Fruit fly (Drosophila melanogaster) whole organism, embryonic: ENCODE data around the gene CG2059.
A peak's percentile ranks its signal among the peaks of the same experiment; 100 is the strongest.

Experiments used
- Atf6 ChIP-seq: fragments of 200-800 bp; sonication (Bioruptor generic); IDR thresholded peaks from 2 replicates; pipeline ENCODE4 v1.3.6; 2022; ENCODE audit warnings: missing biosample characterization, missing genetic modification characterization
- BEAF-32 ChIP-seq: fragments of 200-800 bp; sonication (Bioruptor generic); optimal IDR thresholded peaks from 3 replicates; lab custom pipeline; 2017; ENCODE audit warnings: missing biosample characterization, missing genetic modification characterization, mild to moderate bottlenecking, moderate library complexity, missing genetic modification reagents
- Bdp1 ChIP-seq: fragments of 200-800 bp; sonication (Bioruptor generic); optimal IDR thresholded peaks from 3 replicates; lab custom pipeline; 2016; ENCODE audit warnings: missing biosample characterization, missing genetic modification characterization
- CG10209 ChIP-seq: fragments of 200-800 bp; sonication (Bioruptor generic); optimal IDR thresholded peaks from 3 replicates; lab custom pipeline; 2017; ENCODE audit warnings: missing biosample characterization, mild to moderate bottlenecking, missing genetic modification characterization, missing genetic modification reagents
- CG10543 ChIP-seq: fragments of 200-800 bp; sonication (Bioruptor generic); optimal IDR thresholded peaks from 3 replicates; lab custom pipeline; 2017; ENCODE audit warnings: missing biosample characterization, mild to moderate bottlenecking, missing genetic modification characterization, moderate library complexity
- CG11085 ChIP-seq: fragments of 200-800 bp; sonication (Bioruptor generic); IDR thresholded peaks from 2 replicates; pipeline ENCODE4 v1.3.6; 2022; ENCODE audit warnings: missing biosample characterization, missing genetic modification characterization
- CG12219 ChIP-seq: fragments of 200-800 bp; sonication (Bioruptor generic); optimal IDR thresholded peaks from 3 replicates; lab custom pipeline; 2018; ENCODE audit warnings: missing biosample characterization, mild to moderate bottlenecking, missing genetic modification characterization
- CG14441 ChIP-seq: fragments of 200-800 bp; sonication (Bioruptor generic); IDR thresholded peaks from 2 replicates; pipeline ENCODE4 v1.3.6; 2022; ENCODE audit warnings: missing biosample characterization, missing genetic modification characterization
- CG14667 ChIP-seq: fragments of 200-800 bp; sonication (Bioruptor generic); IDR thresholded peaks from 2 replicates; pipeline ENCODE4 v1.3.6; 2022; ENCODE audit warnings: missing biosample characterization, missing genetic modification characterization
- CG17328 ChIP-seq: fragments of 200-800 bp; sonication (Bioruptor generic); IDR thresholded peaks from 2 replicates; pipeline ENCODE4 v1.3.6; 2022; ENCODE audit warnings: missing biosample characterization, missing genetic modification characterization
- CG2120 ChIP-seq: fragments of 200-800 bp; sonication (Bioruptor generic); optimal IDR thresholded peaks from 3 replicates; lab custom pipeline; 2016; ENCODE audit warnings: missing biosample characterization, missing genetic modification characterization
- CG31365 ChIP-seq: fragments of 200-800 bp; sonication (Bioruptor generic); optimal IDR thresholded peaks from 2 replicates; lab custom pipeline; 2018; ENCODE audit warnings: missing biosample characterization, mild to moderate bottlenecking, missing genetic modification characterization
- CG4854 ChIP-seq: fragments of 200-800 bp; sonication (Bioruptor generic); optimal IDR thresholded peaks from 2 replicates; lab custom pipeline; 2016; ENCODE audit warnings: missing biosample characterization, missing genetic modification characterization, inconsistent platforms
- CG5180 ChIP-seq: fragments of 200-800 bp; sonication (Bioruptor generic); optimal IDR thresholded peaks from 3 replicates; lab custom pipeline; 2017; ENCODE audit warnings: missing biosample characterization, missing genetic modification characterization, mild to moderate bottlenecking, moderate library complexity, missing genetic modification reagents
- CG6791 ChIP-seq: fragments of 200-800 bp; sonication (Bioruptor generic); IDR thresholded peaks from 3 replicates; pipeline ENCODE4 v1.3.6; 2022; ENCODE audit warnings: missing biosample characterization, missing genetic modification characterization; ENCODE audit not compliant: partially characterized antibody
- CG7556 ChIP-seq: fragments of 200-800 bp; sonication (Bioruptor generic); optimal IDR thresholded peaks from 2 replicates; lab custom pipeline; 2017; ENCODE audit warnings: missing biosample characterization, mild to moderate bottlenecking, missing genetic modification characterization
- CG9797 ChIP-seq: fragments of 200-800 bp; sonication (Bioruptor generic); optimal IDR thresholded peaks from 3 replicates; lab custom pipeline; 2018; ENCODE audit warnings: missing biosample characterization, mild to moderate bottlenecking, missing genetic modification characterization
- Elba2 ChIP-seq: fragments of 200-800 bp; sonication (Bioruptor generic); optimal IDR thresholded peaks from 3 replicates; lab custom pipeline; 2016; ENCODE audit warnings: missing biosample characterization, missing genetic modification characterization
- H15 ChIP-seq: fragments of 200-800 bp; sonication (Bioruptor generic); IDR thresholded peaks from 3 replicates; pipeline ENCODE4 v1.3.6; 2022; ENCODE audit warnings: missing biosample characterization, missing genetic modification characterization
- H2.0 ChIP-seq: fragments of 200-800 bp; sonication (Bioruptor generic); IDR thresholded peaks from 2 replicates; pipeline ENCODE4 v1.3.6; 2022; ENCODE audit warnings: missing biosample characterization, missing genetic modification characterization
- HLH3B ChIP-seq: fragments of 200-800 bp; sonication (Bioruptor generic); IDR thresholded peaks from 2 replicates; pipeline ENCODE4 v1.3.6; 2022; ENCODE audit warnings: missing biosample characterization, missing genetic modification characterization
- HLH4C ChIP-seq: fragments of 200-800 bp; sonication (Bioruptor generic); IDR thresholded peaks from 3 replicates; pipeline ENCODE4 v1.3.6; 2022; ENCODE audit warnings: missing biosample characterization, missing genetic modification characterization; ENCODE audit not compliant: partially characterized antibody
- Nf-YC ChIP-seq: fragments of 200-800 bp; optimal IDR thresholded peaks from 3 replicates; lab custom pipeline; 2019; ENCODE audit warnings: missing biosample characterization, mild to moderate bottlenecking, missing genetic modification characterization, moderate library complexity
- Optix ChIP-seq: fragments of 200-800 bp; sonication (Bioruptor generic); IDR thresholded peaks from 3 replicates; pipeline ENCODE4 v1.3.6; 2022; ENCODE audit warnings: missing biosample characterization, missing genetic modification characterization
- Sry-δ ChIP-seq: fragments of 200-800 bp; sonication (Bioruptor generic); optimal IDR thresholded peaks from 2 replicates; lab custom pipeline; 2016; ENCODE audit warnings: missing biosample characterization, missing genetic modification characterization
- Taf1 ChIP-seq: fragments of 200-800 bp; sonication (Bioruptor generic); IDR thresholded peaks from 2 replicates; pipeline ENCODE4 v1.3.6; 2022; ENCODE audit warnings: missing biosample characterization, missing genetic modification characterization
- Vsx1 ChIP-seq: fragments of 200-800 bp; sonication (Bioruptor generic); optimal IDR thresholded peaks from 2 replicates; lab custom pipeline; 2017; ENCODE audit warnings: missing biosample characterization, mild to moderate bottlenecking, missing genetic modification characterization, missing genetic modification reagents
- Xbp1 ChIP-seq: fragments of 200-800 bp; sonication (Bioruptor generic); optimal IDR thresholded peaks from 3 replicates; lab custom pipeline; 2016; ENCODE audit warnings: missing biosample characterization, mild to moderate bottlenecking, missing genetic modification characterization
- YL-1 ChIP-seq: fragments of 200-800 bp; sonication (Bioruptor generic); optimal IDR thresholded peaks from 3 replicates; lab custom pipeline; 2017; ENCODE audit warnings: missing biosample characterization, mild to moderate bottlenecking, missing genetic modification characterization
- ato ChIP-seq: fragments of 200-800 bp; sonication (Bioruptor generic); IDR thresholded peaks from 2 replicates; pipeline ENCODE4 v1.3.6; 2022; ENCODE audit warnings: missing biosample characterization, missing genetic modification characterization; ENCODE audit not compliant: partially characterized antibody
- bowl ChIP-seq: fragments of 200-800 bp; sonication (Bioruptor generic); IDR thresholded peaks from 2 replicates; pipeline ENCODE4 v1.3.6; 2022; ENCODE audit warnings: missing biosample characterization, missing genetic modification characterization
- chif ChIP-seq, 2 experiments: fragments of 200-800 bp; sonication (Bioruptor generic); optimal IDR thresholded peaks; 3 replicates each; lab custom pipeline; 2016; ENCODE audit warnings: missing biosample characterization in 2 of 2, missing genetic modification characterization in 2 of 2
- croc ChIP-seq: fragments of 200-800 bp; sonication (Bioruptor generic); conservative IDR thresholded peaks from 3 replicates; pipeline ENCODE4 v1.3.6; 2022; ENCODE audit warnings: missing biosample characterization, missing genetic modification characterization
- da ChIP-seq: fragments of 200-800 bp; sonication (Bioruptor generic); optimal IDR thresholded peaks from 2 replicates; lab custom pipeline; 2016; ENCODE audit warnings: missing biosample characterization, missing genetic modification characterization
- dpn ChIP-seq, 2 experiments: fragments of 200-800 bp; sonication (Bioruptor generic); optimal IDR thresholded peaks; 3 replicates each; lab custom pipeline; 2016; ENCODE audit warnings: missing biosample characterization in 2 of 2, missing genetic modification characterization in 2 of 2
- emc ChIP-seq: fragments of 200-800 bp; sonication (Bioruptor generic); optimal IDR thresholded peaks from 2 replicates; lab custom pipeline; 2016; ENCODE audit warnings: missing biosample characterization, missing genetic modification characterization
- fd3F ChIP-seq: fragments of 200-800 bp; sonication (Bioruptor generic); optimal IDR thresholded peaks from 2 replicates; lab custom pipeline; 2018; ENCODE audit warnings: missing biosample characterization, mild to moderate bottlenecking, missing genetic modification characterization, moderate library complexity
- ftz-f1 ChIP-seq: fragments of 200-800 bp; sonication (Bioruptor generic); optimal IDR thresholded peaks from 2 replicates; lab custom pipeline; 2016; ENCODE audit warnings: missing biosample characterization, missing genetic modification characterization
- hbn ChIP-seq: fragments of 200-800 bp; sonication (Bioruptor generic); IDR thresholded peaks from 2 replicates; pipeline ENCODE4 v1.3.6; 2022; ENCODE audit warnings: missing biosample characterization, missing genetic modification characterization; ENCODE audit not compliant: partially characterized antibody
- jigr1 ChIP-seq: fragments of 200-800 bp; sonication (Bioruptor generic); IDR thresholded peaks from 3 replicates; pipeline ENCODE4 v1.3.6; 2022; ENCODE audit warnings: missing biosample characterization, missing genetic modification characterization
- kni ChIP-seq: fragments of 200-800 bp; sonication (Bioruptor generic); optimal IDR thresholded peaks from 3 replicates; lab custom pipeline; 2017; ENCODE audit warnings: mild to moderate bottlenecking, missing biosample characterization, missing genetic modification reagents, missing genetic modification characterization
- luna ChIP-seq: fragments of 200-800 bp; sonication (Bioruptor generic); optimal IDR thresholded peaks from 2 replicates; lab custom pipeline; 2016; ENCODE audit warnings: missing biosample characterization, missing genetic modification characterization
- ranshi ChIP-seq: fragments of 200-800 bp; sonication (Bioruptor generic); IDR thresholded peaks from 2 replicates; pipeline ENCODE4 v1.3.6; 2022; ENCODE audit warnings: missing biosample characterization, missing genetic modification characterization
- row ChIP-seq: fragments of 200-800 bp; sonication (Bioruptor generic); IDR thresholded peaks from 3 replicates; pipeline ENCODE4 v1.3.6; 2022; ENCODE audit warnings: missing biosample characterization, missing genetic modification characterization
- scrt ChIP-seq: fragments of 200-800 bp; sonication (Bioruptor generic); optimal IDR thresholded peaks from 2 replicates; lab custom pipeline; 2018; ENCODE audit warnings: missing biosample characterization, mild to moderate bottlenecking, missing genetic modification characterization, moderate library complexity
- shn ChIP-seq: fragments of 200-800 bp; sonication (Bioruptor generic); optimal IDR thresholded peaks from 3 replicates; lab custom pipeline; 2016; ENCODE audit warnings: missing biosample characterization, missing genetic modification characterization
- sim ChIP-seq: fragments of 200-800 bp; sonication (Bioruptor generic); IDR thresholded peaks from 2 replicates; pipeline ENCODE4 v1.3.6; 2022; ENCODE audit warnings: missing biosample characterization, missing genetic modification characterization
- slou ChIP-seq: fragments of 200-800 bp; sonication (Bioruptor generic); optimal IDR thresholded peaks from 3 replicates; lab custom pipeline; 2016; ENCODE audit warnings: missing biosample characterization, missing genetic modification characterization
- ssp ChIP-seq: fragments of 200-800 bp; sonication (Bioruptor generic); IDR thresholded peaks from 2 replicates; pipeline ENCODE4 v1.3.6; 2022; ENCODE audit warnings: missing biosample characterization, missing genetic modification characterization
- sug ChIP-seq: fragments of 200-800 bp; optimal IDR thresholded peaks from 2 replicates; lab custom pipeline; 2019; ENCODE audit warnings: missing biosample characterization, mild to moderate bottlenecking, missing genetic modification characterization, moderate library complexity
- zfh1 ChIP-seq: fragments of 200-800 bp; sonication (Bioruptor generic); IDR thresholded peaks from 3 replicates; pipeline ENCODE4 v1.3.6; 2022; ENCODE audit warnings: missing biosample characterization, missing genetic modification characterization

The CG2059 gene

DNA sequence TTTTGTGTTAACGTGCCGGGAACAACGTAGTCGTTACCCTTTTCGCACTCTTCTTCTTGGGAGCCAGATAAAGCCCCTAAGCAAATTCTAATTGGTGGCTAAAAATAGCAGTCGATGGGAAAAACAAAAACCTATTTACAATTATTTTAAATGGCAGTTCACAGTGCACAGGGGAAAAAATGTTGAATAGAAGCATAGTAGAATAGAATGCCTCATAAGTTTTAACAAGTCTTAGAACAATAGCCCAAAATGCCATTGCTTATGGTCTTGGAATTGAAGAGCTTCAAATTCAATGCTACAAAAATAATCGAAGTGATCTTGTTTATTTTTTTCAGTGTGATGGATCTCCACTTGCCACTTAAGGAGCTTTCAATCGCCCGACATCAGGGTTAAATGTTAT, 46.3 kb downstream of the CG2059 start (continued):
- TF ChIP-seq HLH4C (GFP tag; lab: Robert Waterston, UW) (no peak), ranshi (GFP tag; lab: Robert Waterston, UW) (peak; percentile 73), row (peak; percentile 81), ftz-f1 (peak; percentile 41), kni (GFP tag; lab: Kevin White, UChicago) (no peak), H2.0 (GFP tag; lab: Robert Waterston, UW) (peak; percentile 62), fd3F (GFP tag; lab: Kevin White, UChicago) (peak; percentile 55), CG10543 (GFP tag; lab: Kevin White, UChicago) (peak; percentile 38), CG6791 (no peak), CG5180 (no peak), CG31365 (no peak), Taf1 (peak; percentile 69), CG7556 (GFP tag; lab: Kevin White, UChicago) (peak; percentile 33), scrt (GFP tag; lab: Kevin White, UChicago) (peak; percentile 56), ssp (GFP tag; lab: Robert Waterston, UW) (peak; percentile 28; the same call in 1 of the 2 replicates), Bdp1 (GFP tag; lab: Kevin White, UChicago) (peak; percentile 26), CG14667 (GFP tag; lab: Robert Waterston, UW) (0 out of 2 replicates have a peak, but pooled peaks have one; percentile 22), CG11085 (GFP tag; lab: Robert Waterston, UW) (peak; percentile 57; the same call in 1 of the 2 replicates), Elba2 (GFP tag; lab: Kevin White, UChicago) (no peak), BEAF-32 (GFP tag; lab: Kevin White, UChicago) (no peak), da (GFP tag; lab: Kevin White, UChicago) (no peak), slou (GFP tag; lab: Kevin White, UChicago) (no peak), YL-1 (GFP tag; lab: Kevin White, UChicago) (no peak), Xbp1 (GFP tag; lab: Kevin White, UChicago) (peak; percentile 59), Nf-YC (tag; lab: Kevin White, UChicago) (peak; percentile 82), Vsx1 (GFP tag; lab: Kevin White, UChicago) (peak; percentile 4), chif (GFP tag; optimal IDR thresholded peaks at IDR 0.05; lab: Kevin White, UChicago) (peak; percentile 39 to 60), luna (peak; percentile 60), hbn (GFP tag; lab: Robert Waterston, UW) (no peak), shn (GFP tag; lab: Kevin White, UChicago) (peak; percentile 64), ato (no peak), CG10209 (GFP tag; lab: Kevin White, UChicago) (peak; percentile 57), zfh1 (0 out of 3 replicates have a peak, but pooled peaks have one; percentile 12), Atf6 (GFP tag; lab: Robert Waterston, UW) (peak; percentile 78), CG14441 (GFP tag; lab: Robert Waterston, UW) (peak; percentile 62), H15 (no peak), Optix (GFP tag; lab: Robert Waterston, UW) (peak; percentile 42; the same call in 1 of the 3 replicates), dpn (GFP tag; optimal IDR thresholded peaks at IDR 0.05; lab: Kevin White, UChicago) (peak; percentile 74), jigr1 (GFP tag; lab: Robert Waterston, UW) (no peak), Sry-δ (GFP tag; lab: Kevin White, UChicago) (peak; percentile 32), sug (peak; percentile 62), bowl (GFP tag; lab: Robert Waterston, UW) (no peak), emc (GFP tag; lab: Kevin White, UChicago) (peak; percentile 32), CG4854 (peak; percentile 11), sim (no peak), CG12219 (GFP tag; lab: Kevin White, UChicago) (peak; percentile 53), HLH3B (GFP tag; lab: Robert Waterston, UW) (peak; percentile 38; the same call in 1 of the 2 replicates), croc (GFP tag; lab: Robert Waterston, UW) (no peak), CG17328 (GFP tag; lab: Robert Waterston, UW) (peak; percentile 45; the same call in 1 of the 2 replicates), CG9797 (no peak), CG2120 (GFP tag; lab: Kevin White, UChicago) (peak; percentile 89)
